Worm (Caenorhabditis elegans) whole organism, L2 larva: ENCODE measurements around the gene mrps-5.

Experiments
- C34F6.9 ChIP-seq: fragments of 150-350 bp; optimal IDR thresholded peaks from 2 replicates; lab custom pipeline; 2014; ENCODE audit warnings: missing biosample characterization, missing genetic modification characterization
- F13H6.1 ChIP-seq: sonication (generic microtip); optimal IDR thresholded peaks from 2 replicates; lab custom pipeline; 2016; ENCODE audit warnings: missing genetic modification characterization, missing compliant biosample characterization
- R02D3.7 ChIP-seq: fragments of 150-350 bp; optimal IDR thresholded peaks from 2 replicates; lab custom pipeline; 2014; ENCODE audit warnings: missing biosample characterization, missing genetic modification characterization
- Y55F3AM.14 ChIP-seq: fragments of 200-800 bp; sonication (Bioruptor generic); optimal IDR thresholded peaks from 2 replicates; lab custom pipeline; 2018; ENCODE audit warnings: mild to moderate bottlenecking, missing genetic modification characterization, missing compliant biosample characterization
- ZK546.5 ChIP-seq: sonication (generic microtip); optimal IDR thresholded peaks from 2 replicates; lab custom pipeline; 2017; ENCODE audit warnings: missing biosample characterization, missing genetic modification characterization
- alr-1 ChIP-seq: fragments of 150-350 bp; optimal IDR thresholded peaks from 2 replicates; lab custom pipeline; 2014; ENCODE audit warnings: missing biosample characterization, missing genetic modification characterization
- aly-2 ChIP-seq: fragments of 150-350 bp; optimal IDR thresholded peaks from 2 replicates; lab custom pipeline; 2014; ENCODE audit warnings: missing biosample characterization, missing genetic modification characterization
- ama-1 ChIP-seq: fragments of 150-350 bp; optimal IDR thresholded peaks from 2 replicates; lab custom pipeline; 2018; ENCODE audit warnings: inconsistent platforms
- blmp-1 ChIP-seq: sonication (generic microtip); optimal IDR thresholded peaks from 2 replicates; lab custom pipeline; 2017; ENCODE audit warnings: missing genetic modification characterization, mild to moderate bottlenecking, missing compliant biosample characterization, antibody characterized with exemption, moderate library complexity; ENCODE audit not compliant: insufficient read depth
- ceh-16 ChIP-seq: fragments of 150-350 bp; optimal IDR thresholded peaks from 2 replicates; lab custom pipeline; 2014; ENCODE audit warnings: missing biosample characterization, missing genetic modification characterization
- ceh-82 ChIP-seq: fragments of 150-350 bp; optimal IDR thresholded peaks from 2 replicates; lab custom pipeline; 2014; ENCODE audit warnings: missing biosample characterization, missing genetic modification characterization
- crh-2 ChIP-seq: sonication (generic microtip); optimal IDR thresholded peaks from 2 replicates; lab custom pipeline; 2017; ENCODE audit warnings: missing biosample characterization, missing genetic modification characterization
- dmd-4 ChIP-seq: sonication (generic microtip); optimal IDR thresholded peaks from 2 replicates; lab custom pipeline; 2017; ENCODE audit warnings: missing biosample characterization, missing genetic modification characterization
- egl-27 ChIP-seq: sonication (generic microtip); optimal IDR thresholded peaks from 3 replicates; lab custom pipeline; 2017; ENCODE audit warnings: missing biosample characterization, missing genetic modification reagents, missing genetic modification characterization
- elt-1 ChIP-seq: fragments of 150-350 bp; optimal IDR thresholded peaks from 2 replicates; lab custom pipeline; 2014; ENCODE audit warnings: missing biosample characterization, missing genetic modification characterization
- elt-3 ChIP-seq: sonication (generic microtip); optimal IDR thresholded peaks from 2 replicates; lab custom pipeline; 2017; ENCODE audit warnings: missing biosample characterization, missing genetic modification characterization
- fos-1 ChIP-seq: fragments of 150-350 bp; optimal IDR thresholded peaks from 2 replicates; lab custom pipeline; 2014; ENCODE audit warnings: missing biosample characterization, missing genetic modification characterization
- gmeb-1 ChIP-seq: fragments of 150-350 bp; optimal IDR thresholded peaks from 2 replicates; lab custom pipeline; 2014; ENCODE audit warnings: missing biosample characterization, missing genetic modification characterization
- lin-11 ChIP-seq: fragments of 150-350 bp; sonication (generic microtip); optimal IDR thresholded peaks from 2 replicates; lab custom pipeline; 2014; ENCODE audit warnings: missing biosample characterization, missing genetic modification characterization, inconsistent platforms, mixed read lengths
- lin-13 ChIP-seq: fragments of 150-350 bp; optimal IDR thresholded peaks from 2 replicates; lab custom pipeline; 2014; ENCODE audit warnings: missing biosample characterization, missing genetic modification reagents, missing genetic modification characterization
- lin-39 ChIP-seq: fragments of 150-350 bp; optimal IDR thresholded peaks from 2 replicates; lab custom pipeline; 2014; ENCODE audit warnings: missing biosample characterization, missing genetic modification reagents, missing genetic modification characterization
- lsy-2 ChIP-seq, 2 experiments: fragments of 150-350 bp in 1 of 2; sonication (generic microtip) in 1 of 2; optimal IDR thresholded peaks; 2 replicates each; lab custom pipeline; 2014 to 2017; ENCODE audit warnings: missing biosample characterization in 2 of 2, missing genetic modification characterization in 2 of 2
- mab-5 ChIP-seq: fragments of 150-350 bp; optimal IDR thresholded peaks from 2 replicates; lab custom pipeline; 2014; ENCODE audit warnings: missing biosample characterization, missing genetic modification characterization
- mdl-1 ChIP-seq, 2 experiments: fragments of 150-350 bp in 1 of 2; sonication (generic microtip) in 1 of 2; optimal IDR thresholded peaks; 2 replicates each; lab custom pipeline; 2017; ENCODE audit warnings: missing biosample characterization in 2 of 2, missing genetic modification characterization in 2 of 2
- nhr-10 ChIP-seq: sonication (generic microtip); optimal IDR thresholded peaks from 2 replicates; lab custom pipeline; 2017; ENCODE audit warnings: missing biosample characterization, missing genetic modification characterization
- nhr-11 ChIP-seq: fragments of 150-350 bp; optimal IDR thresholded peaks from 2 replicates; lab custom pipeline; 2014; ENCODE audit warnings: missing biosample characterization, missing genetic modification characterization
- nhr-12 ChIP-seq: fragments of 150-350 bp; optimal IDR thresholded peaks from 2 replicates; lab custom pipeline; 2014; ENCODE audit warnings: missing biosample characterization, missing genetic modification characterization
- nhr-129 ChIP-seq: fragments of 150-350 bp; optimal IDR thresholded peaks from 2 replicates; lab custom pipeline; 2014; ENCODE audit warnings: missing biosample characterization, missing genetic modification characterization
- nhr-21 ChIP-seq: fragments of 150-350 bp; optimal IDR thresholded peaks from 2 replicates; lab custom pipeline; 2014; ENCODE audit warnings: missing biosample characterization, missing genetic modification characterization
- nhr-23 ChIP-seq: fragments of 150-350 bp; optimal IDR thresholded peaks from 2 replicates; lab custom pipeline; 2014; ENCODE audit warnings: missing biosample characterization, missing genetic modification reagents, missing genetic modification characterization
- nhr-237 ChIP-seq: fragments of 150-350 bp; optimal IDR thresholded peaks from 2 replicates; lab custom pipeline; 2014; ENCODE audit warnings: missing biosample characterization, missing genetic modification characterization
- nhr-25 ChIP-seq: fragments of 150-350 bp; sonication (generic microtip); optimal IDR thresholded peaks from 3 replicates; lab custom pipeline; 2014; ENCODE audit warnings: missing biosample characterization, missing genetic modification characterization
- nhr-77 ChIP-seq: fragments of 150-350 bp; optimal IDR thresholded peaks from 2 replicates; lab custom pipeline; 2014; ENCODE audit warnings: missing biosample characterization, missing genetic modification characterization
- peb-1 ChIP-seq: fragments of 150-350 bp; optimal IDR thresholded peaks from 2 replicates; lab custom pipeline; 2014; ENCODE audit warnings: missing biosample characterization, missing genetic modification characterization
- sem-4 ChIP-seq: fragments of 150-350 bp; optimal IDR thresholded peaks from 2 replicates; lab custom pipeline; 2014; ENCODE audit warnings: missing biosample characterization, missing genetic modification reagents, missing genetic modification characterization
- sma-3 ChIP-seq: sonication (generic microtip); optimal IDR thresholded peaks from 2 replicates; lab custom pipeline; 2016; ENCODE audit warnings: missing genetic modification reagents, missing genetic modification characterization, missing compliant biosample characterization
- sma-9 ChIP-seq, 2 experiments: fragments of 150-350 bp in 1 of 2; sonication (generic microtip) in 1 of 2; optimal IDR thresholded peaks; 2 replicates each; lab custom pipeline; 2014 to 2016; ENCODE audit warnings: missing genetic modification characterization in 2 of 2, mild to moderate bottlenecking in 1 of 2, missing biosample characterization in 1 of 2, missing compliant biosample characterization in 1 of 2, missing genetic modification reagents in 1 of 2, moderate library complexity in 1 of 2
- snpc-4 ChIP-seq: fragments of 150-350 bp; optimal IDR thresholded peaks from 2 replicates; lab custom pipeline; 2014; ENCODE audit warnings: missing biosample characterization, missing genetic modification characterization
- unc-39 ChIP-seq: fragments of 150-350 bp; optimal IDR thresholded peaks from 2 replicates; lab custom pipeline; 2014; ENCODE audit warnings: missing biosample characterization, missing genetic modification characterization
- unc-55 ChIP-seq: fragments of 150-350 bp; sonication (generic microtip); optimal IDR thresholded peaks from 3 replicates; lab custom pipeline; 2014; ENCODE audit warnings: missing biosample characterization, missing genetic modification reagents, missing genetic modification characterization
- unc-62 ChIP-seq: fragments of 150-350 bp; optimal IDR thresholded peaks from 2 replicates; lab custom pipeline; 2014; ENCODE audit warnings: missing biosample characterization, missing genetic modification reagents, missing genetic modification characterization
- zag-1 ChIP-seq: fragments of 150-350 bp; optimal IDR thresholded peaks from 2 replicates; lab custom pipeline; 2014; ENCODE audit warnings: missing biosample characterization, missing genetic modification characterization
- ztf-1 ChIP-seq: fragments of 200-800 bp; sonication (Bioruptor generic); conservative IDR thresholded peaks from 2 replicates; pipeline ENCODE4 v1.3.6; 2022; ENCODE audit warnings: missing genetic modification characterization, missing compliant biosample characterization
- ztf-11 ChIP-seq: sonication (generic microtip); optimal IDR thresholded peaks from 2 replicates; lab custom pipeline; 2017; ENCODE audit warnings: missing biosample characterization, missing genetic modification characterization
- ztf-4 ChIP-seq: fragments of 150-350 bp; optimal IDR thresholded peaks from 2 replicates; lab custom pipeline; 2014; ENCODE audit warnings: missing biosample characterization, missing genetic modification characterization

Gene mrps-5

ce11 chrV:12531084-12531483 is 32.2 kb upstream of the mrps-5 start (continued):
- no peak for TF ChIP-seq Y55F3AM.14 (GFP tag; lab: Kevin White, UChicago)
- TF ChIP-seq lin-13, result no peak
- no peak for TF ChIP-seq nhr-12
- no peak for TF ChIP-seq ama-1 (lab: Kevin White, UChicago)
- TF ChIP-seq mdl-1 (tag; optimal IDR thresholded peaks at IDR 0.05; lab: Kevin White, UChicago), result no peak
- TF ChIP-seq blmp-1 (tag; lab: Kevin White, UChicago), result peak; percentile 16
- TF ChIP-seq ceh-82 (tag; lab: Kevin White, UChicago), result no peak
- TF ChIP-seq ZK546.5, result no peak
- TF ChIP-seq dmd-4 (tag; lab: Kevin White, UChicago), result peak; percentile 23
- TF ChIP-seq mab-5 (tag; lab: Kevin White, UChicago), result no peak
- no peak for TF ChIP-seq unc-62 (GFP tag; lab: Kevin White, UChicago)
- TF ChIP-seq egl-27 (tag; lab: Kevin White, UChicago), result no peak
- TF ChIP-seq nhr-21 (tag; lab: Kevin White, UChicago), result peak; percentile 39
- no peak for TF ChIP-seq F13H6.1 (tag; lab: Kevin White, UChicago)
- no peak for TF ChIP-seq lin-11 (tag; lab: Kevin White, UChicago)
- no peak for TF ChIP-seq elt-3 (tag; lab: Kevin White, UChicago)
- no peak for TF ChIP-seq ztf-11 (tag; lab: Kevin White, UChicago)

- no peak for TF ChIP-seq dmd-4 (tag; lab: Kevin White, UChicago)
- peak; percentile 66 for TF ChIP-seq fos-1 (tag; lab: Kevin White, UChicago)
Observed at ce11 chrV:12532369-12532768, 30.9 kb upstream of the mrps-5 start.

ce11 chrV:12533635-12534150 is 29.6 kb upstream of the mrps-5 start:
- TF ChIP-seq fos-1 (tag; lab: Kevin White, UChicago) (peak; percentile 8), nhr-129 (tag; lab: Kevin White, UChicago) (no peak), nhr-10 (no peak), R02D3.7 (tag; lab: Kevin White, UChicago) (no peak), elt-1 (tag; lab: Kevin White, UChicago) (no peak), nhr-11 (no peak), ZK546.5 (no peak), alr-1 (tag; lab: Kevin White, UChicago) (no peak), ama-1 (lab: Kevin White, UChicago) (no peak), sma-3 (GFP tag; lab: Kevin White, UChicago) (peak; percentile 63), blmp-1 (tag; lab: Kevin White, UChicago) (peak; percentile 88), peb-1 (tag; lab: Kevin White, UChicago) (no peak), nhr-77 (tag; lab: Kevin White, UChicago) (no peak), zag-1 (tag; lab: Kevin White, UChicago) (no peak), lsy-2 (tag; optimal IDR thresholded peaks at IDR 0.05; lab: Kevin White, UChicago) (peak in 1 of 2 experiments; percentile 41), aly-2 (tag; lab: Kevin White, UChicago) (no peak), unc-62 (GFP tag; lab: Kevin White, UChicago) (no peak), unc-39 (tag; lab: Kevin White, UChicago) (no peak), F13H6.1 (tag; lab: Kevin White, UChicago) (no peak), lin-11 (tag; lab: Kevin White, UChicago) (no peak), nhr-237 (tag; lab: Kevin White, UChicago) (no peak), Y55F3AM.14 (GFP tag; lab: Kevin White, UChicago) (no peak), elt-3 (tag; lab: Kevin White, UChicago) (no peak), ceh-82 (tag; lab: Kevin White, UChicago) (no peak), ceh-16 (tag; lab: Kevin White, UChicago) (peak; percentile 23), nhr-25 (tag; lab: Kevin White, UChicago) (peak; percentile 63), ztf-4 (tag; lab: Kevin White, UChicago) (no peak), sem-4 (tag; lab: Kevin White, UChicago) (no peak), C34F6.9 (tag; lab: Kevin White, UChicago) (no peak), mab-5 (tag; lab: Kevin White, UChicago) (no peak), snpc-4 (tag; lab: Kevin White, UChicago) (no peak), gmeb-1 (no peak), ztf-11 (tag; lab: Kevin White, UChicago) (no peak), lin-13 (no peak), nhr-21 (tag; lab: Kevin White, UChicago) (peak; percentile 20), ztf-1 (GFP tag; lab: Robert Waterston, UW) (no peak), crh-2 (tag; lab: Kevin White, UChicago) (peak; percentile 13), lin-39 (tag; lab: Kevin White, UChicago) (no peak), nhr-12 (no peak), nhr-23 (tag; lab: Kevin White, UChicago) (no peak), sma-9 (GFP tag; optimal IDR thresholded peaks at IDR 0.05; lab: Kevin White, UChicago) (peak; percentile 44), sma-9 (tag; optimal IDR thresholded peaks at IDR 0.05; lab: Kevin White, UChicago) (no peak), egl-27 (tag; lab: Kevin White, UChicago) (peak; percentile 12), mdl-1 (tag; optimal IDR thresholded peaks at IDR 0.05; lab: Kevin White, UChicago) (no peak), unc-55 (no peak), dmd-4 (tag; lab: Kevin White, UChicago) (no peak)
